Worm (Caenorhabditis elegans) whole organism, L4 larva: Measurements from ENCODE around the gene col-14.

Experiments used
- D1046.2 ChIP-seq: fragments of 200-800 bp; sonication (Bioruptor generic); IDR thresholded peaks from 2 replicates; pipeline ENCODE4 v1.3.6; 2022; ENCODE audit warnings: missing genetic modification characterization, missing compliant biosample characterization
- F10B5.3 ChIP-seq: sonication (generic microtip); optimal IDR thresholded peaks from 2 replicates; lab custom pipeline; 2016; ENCODE audit warnings: mild to moderate bottlenecking, missing genetic modification characterization, missing compliant biosample characterization
- F26F4.8 ChIP-seq: fragments of 200-800 bp; sonication (Bioruptor generic); conservative IDR thresholded peaks from 2 replicates; pipeline ENCODE4 v1.3.6; 2022; ENCODE audit warnings: missing genetic modification characterization, missing compliant biosample characterization
- F37D6.2 ChIP-seq: sonication (generic microtip); optimal IDR thresholded peaks from 2 replicates; lab custom pipeline; 2016; ENCODE audit warnings: mild to moderate bottlenecking, missing genetic modification characterization, missing compliant biosample characterization
- F49E8.2 ChIP-seq: sonication (generic microtip); optimal IDR thresholded peaks from 2 replicates; lab custom pipeline; 2016; ENCODE audit warnings: missing compliant biosample characterization, mild to moderate bottlenecking, missing genetic modification characterization, borderline replicate concordance
- R02D3.7 ChIP-seq: fragments of 150-350 bp; sonication (generic microtip); optimal IDR thresholded peaks from 3 replicates; lab custom pipeline; 2014; ENCODE audit warnings: missing biosample characterization, missing genetic modification characterization
- T20F7.1 ChIP-seq: fragments of 200-800 bp; sonication (Bioruptor generic); optimal IDR thresholded peaks from 2 replicates; lab custom pipeline; 2018; ENCODE audit warnings: mild to moderate bottlenecking, missing genetic modification characterization, missing compliant biosample characterization
- Y48G9A.11 ChIP-seq: fragments of 200-800 bp; sonication (Bioruptor generic); IDR thresholded peaks from 2 replicates; pipeline ENCODE4 v1.3.6; 2022; ENCODE audit warnings: missing genetic modification reagents, missing genetic modification characterization, missing compliant biosample characterization
- Y5F2A.4 ChIP-seq: fragments of 200-800 bp; sonication (Bioruptor generic); optimal IDR thresholded peaks from 2 replicates; lab custom pipeline; 2018; ENCODE audit warnings: mild to moderate bottlenecking, missing genetic modification characterization, missing compliant biosample characterization
- ceh-32 ChIP-seq: sonication (generic microtip); optimal IDR thresholded peaks from 2 replicates; lab custom pipeline; 2016; ENCODE audit warnings: mild to moderate bottlenecking, missing genetic modification characterization, missing compliant biosample characterization; ENCODE audit not compliant: poor library complexity
- ceh-44 ChIP-seq: fragments of 200-800 bp; sonication (Bioruptor generic); IDR thresholded peaks from 2 replicates; pipeline ENCODE4 v1.3.6; 2022; ENCODE audit warnings: missing genetic modification reagents, missing genetic modification characterization, missing compliant biosample characterization
- ceh-62 ChIP-seq: sonication (generic microtip); optimal IDR thresholded peaks from 2 replicates; lab custom pipeline; 2017; ENCODE audit warnings: missing biosample characterization, missing genetic modification characterization
- ceh-82 ChIP-seq: sonication (generic microtip); optimal IDR thresholded peaks from 2 replicates; lab custom pipeline; 2017; ENCODE audit warnings: missing biosample characterization, missing genetic modification characterization
- ces-1 ChIP-seq: fragments of 150-350 bp; sonication (generic microtip); optimal IDR thresholded peaks from 4 replicates; lab custom pipeline; 2014; ENCODE audit warnings: missing biosample characterization, missing genetic modification reagents, missing genetic modification characterization
- cey-2 ChIP-seq: sonication (generic microtip); optimal IDR thresholded peaks from 3 replicates; lab custom pipeline; 2017; ENCODE audit warnings: missing genetic modification characterization, mild to moderate bottlenecking, missing compliant biosample characterization, antibody characterized with exemption, borderline replicate concordance; ENCODE audit not compliant: insufficient read depth
- ctbp-1 ChIP-seq: fragments of 200-800 bp; sonication (Bioruptor generic); IDR thresholded peaks from 2 replicates; pipeline ENCODE4 v1.3.6; 2022; ENCODE audit warnings: missing genetic modification reagents, missing genetic modification characterization, missing compliant biosample characterization
- daf-12 ChIP-seq: fragments of 150-350 bp; optimal IDR thresholded peaks from 2 replicates; lab custom pipeline; 2014; ENCODE audit warnings: missing biosample characterization, missing genetic modification reagents, missing genetic modification characterization
- daf-16 ChIP-seq, 3 experiments: sonication (generic microtip); optimal IDR thresholded peaks; 2 replicates each; lab custom pipeline; 2016 to 2017; ENCODE audit warnings: missing genetic modification characterization in 3 of 3, missing genetic modification reagents in 3 of 3, mild to moderate bottlenecking in 2 of 3, missing compliant biosample characterization in 2 of 3, missing biosample characterization in 1 of 3, moderate library complexity in 1 of 3
- daf-19 ChIP-seq: fragments of 200-800 bp; sonication (Bioruptor generic); conservative IDR thresholded peaks from 2 replicates; pipeline ENCODE4 v1.3.6; 2022; ENCODE audit warnings: missing genetic modification characterization, missing compliant biosample characterization
- dmd-6 ChIP-seq: fragments of 200-800 bp; sonication (Bioruptor generic); IDR thresholded peaks from 2 replicates; pipeline ENCODE4 v1.3.6; 2022; ENCODE audit warnings: missing genetic modification reagents, missing genetic modification characterization, missing compliant biosample characterization
- dmd-8 ChIP-seq: fragments of 200-800 bp; sonication (Bioruptor generic); IDR thresholded peaks from 2 replicates; pipeline ENCODE4 v1.3.6; 2022; ENCODE audit warnings: missing genetic modification characterization, missing compliant biosample characterization
- duxl-1 ChIP-seq: sonication (generic microtip); optimal IDR thresholded peaks from 2 replicates; lab custom pipeline; 2016; ENCODE audit warnings: mild to moderate bottlenecking, missing genetic modification characterization, moderate library complexity, missing compliant biosample characterization; ENCODE audit not compliant: poor library complexity
- egl-43 ChIP-seq: fragments of 200-800 bp; sonication (Bioruptor generic); IDR thresholded peaks from 2 replicates; pipeline ENCODE4 v1.3.6; 2022; ENCODE audit warnings: missing genetic modification reagents, missing genetic modification characterization, missing compliant biosample characterization
- gei-8 ChIP-seq: fragments of 200-800 bp; sonication (Bioruptor generic); optimal IDR thresholded peaks from 2 replicates; lab custom pipeline; 2018; ENCODE audit warnings: mild to moderate bottlenecking, missing genetic modification characterization, missing compliant biosample characterization
- lin-1 ChIP-seq: fragments of 200-800 bp; sonication (Bioruptor generic); IDR thresholded peaks from 2 replicates; pipeline ENCODE4 v1.3.6; 2022; ENCODE audit warnings: missing genetic modification reagents, missing genetic modification characterization, missing compliant biosample characterization
- lin-15B ChIP-seq: fragments of 150-350 bp; sonication (generic microtip); optimal IDR thresholded peaks from 3 replicates; lab custom pipeline; 2014; ENCODE audit warnings: missing biosample characterization, missing genetic modification characterization
- lin-38 ChIP-seq: fragments of 200-800 bp; sonication (Bioruptor generic); IDR thresholded peaks from 2 replicates; pipeline ENCODE4 v1.3.6; 2022; ENCODE audit warnings: missing genetic modification reagents, missing genetic modification characterization, missing compliant biosample characterization
- madf-5 ChIP-seq, 2 experiments: fragments of 200-800 bp; sonication (Bioruptor generic); IDR thresholded peaks; 2 replicates each; pipeline ENCODE4 v1.3.6; 2022; ENCODE audit warnings: missing compliant biosample characterization in 2 of 2, missing genetic modification characterization in 2 of 2
- mdt-29 ChIP-seq: fragments of 200-800 bp; sonication (Bioruptor generic); IDR thresholded peaks from 2 replicates; pipeline ENCODE4 v1.3.6; 2022; ENCODE audit warnings: missing genetic modification reagents, missing genetic modification characterization, missing compliant biosample characterization
- mep-1 ChIP-seq: fragments of 150-350 bp; sonication (generic microtip); optimal IDR thresholded peaks from 3 replicates; lab custom pipeline; 2014; ENCODE audit warnings: missing biosample characterization, missing genetic modification characterization
- mes-2 ChIP-seq: sonication (generic microtip); optimal IDR thresholded peaks from 2 replicates; lab custom pipeline; 2016; ENCODE audit warnings: missing genotype, mild to moderate bottlenecking, missing genetic modification characterization, missing compliant biosample characterization; ENCODE audit not compliant: poor library complexity, severe bottlenecking
- mxl-2 ChIP-seq: fragments of 200-800 bp; sonication (Bioruptor generic); conservative IDR thresholded peaks from 2 replicates; pipeline ENCODE4 v1.3.6; 2022; ENCODE audit warnings: missing genetic modification reagents, missing genetic modification characterization, missing compliant biosample characterization
- nhr-10 ChIP-seq: fragments of 150-350 bp; optimal IDR thresholded peaks from 2 replicates; lab custom pipeline; 2014; ENCODE audit warnings: missing biosample characterization, missing genetic modification characterization
- nhr-11 ChIP-seq: fragments of 150-350 bp; optimal IDR thresholded peaks from 2 replicates; lab custom pipeline; 2014; ENCODE audit warnings: missing biosample characterization, missing genetic modification characterization
- nhr-237 ChIP-seq: sonication (generic microtip); optimal IDR thresholded peaks from 2 replicates; lab custom pipeline; 2017; ENCODE audit warnings: missing biosample characterization, missing genetic modification characterization
- nhr-25 ChIP-seq: sonication (generic microtip); optimal IDR thresholded peaks from 2 replicates; lab custom pipeline; 2017; ENCODE audit warnings: missing genetic modification characterization, mild to moderate bottlenecking, missing compliant biosample characterization, antibody characterized with exemption, moderate library complexity, borderline replicate concordance; ENCODE audit not compliant: insufficient read depth
- nhr-41 ChIP-seq: fragments of 200-800 bp; sonication (Bioruptor generic); IDR thresholded peaks from 2 replicates; pipeline ENCODE4 v1.3.6; 2022; ENCODE audit warnings: missing genetic modification reagents, missing genetic modification characterization, missing compliant biosample characterization
- nhr-42 ChIP-seq: fragments of 200-800 bp; sonication (Bioruptor generic); IDR thresholded peaks from 2 replicates; pipeline ENCODE4 v1.3.6; 2022; ENCODE audit warnings: missing genetic modification characterization, missing compliant biosample characterization
- nhr-48 ChIP-seq: sonication (generic microtip); optimal IDR thresholded peaks from 2 replicates; lab custom pipeline; 2016; ENCODE audit warnings: mild to moderate bottlenecking, missing genetic modification characterization, missing compliant biosample characterization
- nhr-77 ChIP-seq: fragments of 150-350 bp; optimal IDR thresholded peaks from 2 replicates; lab custom pipeline; 2014; ENCODE audit warnings: missing biosample characterization, missing genetic modification characterization
- saeg-2 ChIP-seq: fragments of 200-800 bp; sonication (Bioruptor generic); IDR thresholded peaks from 2 replicates; pipeline ENCODE4 v1.3.6; 2022; ENCODE audit warnings: missing genetic modification reagents, missing genetic modification characterization, missing compliant biosample characterization
- sdz-12 ChIP-seq: fragments of 200-800 bp; sonication (Bioruptor generic); optimal IDR thresholded peaks from 2 replicates; lab custom pipeline; 2018; ENCODE audit warnings: mild to moderate bottlenecking, missing genetic modification characterization, missing compliant biosample characterization
- skn-1 ChIP-seq: fragments of 150-350 bp; optimal IDR thresholded peaks from 2 replicates; lab custom pipeline; 2014; ENCODE audit warnings: missing biosample characterization, missing genetic modification characterization
- snpc-1.2 ChIP-seq: fragments of 200-800 bp; sonication (Bioruptor generic); IDR thresholded peaks from 2 replicates; pipeline ENCODE4 v1.3.6; 2022; ENCODE audit warnings: missing genetic modification reagents, missing genetic modification characterization, missing compliant biosample characterization
- spr-3 ChIP-seq: fragments of 200-800 bp; sonication (Bioruptor generic); optimal IDR thresholded peaks from 2 replicates; lab custom pipeline; 2018; ENCODE audit warnings: mild to moderate bottlenecking, missing genetic modification characterization, missing compliant biosample characterization
- tag-97 ChIP-seq: fragments of 200-800 bp; sonication (Bioruptor generic); IDR thresholded peaks from 2 replicates; pipeline ENCODE4 v1.3.6; 2022; ENCODE audit warnings: missing genetic modification characterization, missing compliant biosample characterization
- unc-130 ChIP-seq: sonication (generic microtip); optimal IDR thresholded peaks from 2 replicates; lab custom pipeline; 2016; ENCODE audit warnings: missing genetic modification reagents, missing genetic modification characterization, missing compliant biosample characterization
- unc-62 ChIP-seq, 3 experiments: fragments of 150-350 bp in 1 of 3; sonication (generic microtip); optimal IDR thresholded peaks in 2 of 3; peaks in 1 of 3; 1 replicate in 1 of 3; 2 replicates in 2 of 3; lab custom pipeline; 2014 to 2017; ENCODE audit warnings: missing biosample characterization in 3 of 3, missing genetic modification characterization in 3 of 3, missing genetic modification reagents in 3 of 3, missing genotype in 1 of 3
- vab-7 ChIP-seq: fragments of 200-800 bp; sonication (Bioruptor generic); IDR thresholded peaks from 2 replicates; pipeline ENCODE4 v1.3.6; 2022; ENCODE audit warnings: missing genetic modification reagents, missing genetic modification characterization, missing compliant biosample characterization
- zag-1 ChIP-seq: fragments of 150-350 bp; optimal IDR thresholded peaks from 2 replicates; lab custom pipeline; 2014; ENCODE audit warnings: missing biosample characterization, missing genetic modification characterization

col-14 gene

DNA sequence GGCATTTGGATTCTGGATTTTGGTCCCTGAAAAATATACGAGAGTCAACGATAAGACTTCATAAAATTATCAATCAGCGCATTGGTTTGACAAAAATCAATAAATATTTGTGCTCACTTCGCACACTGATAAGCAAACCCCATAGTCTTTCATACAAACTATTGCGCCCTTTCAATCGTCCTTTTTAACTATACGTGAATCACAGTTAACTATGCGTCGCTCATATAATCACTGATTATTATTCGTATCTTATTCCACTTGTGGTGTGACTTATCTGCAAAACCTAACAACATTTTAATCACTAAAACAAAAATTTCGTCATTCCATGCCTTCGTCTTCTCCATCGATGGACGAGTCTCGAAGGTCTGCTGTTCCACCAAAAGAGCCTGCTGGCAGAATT, 42.4 kb upstream of the col-14 start, which contains the start of gene nhr-8:
TSS of gene nhr-8 (plus strand) at position 160 of the 400 bp plus-strand sequence.
- TF ChIP-seq nhr-11 (tag; lab: Kevin White, UChicago) (no peak), R02D3.7 (tag; lab: Kevin White, UChicago) (no peak), tag-97 (no peak), ctbp-1 (GFP tag; lab: Robert Waterston, UW) (no peak), unc-130 (no peak), nhr-25 (no peak), unc-62 (GFP tag; optimal IDR thresholded peaks at IDR 0.05 in 1 of 2; lab: Kevin White, UChicago) (no peak), unc-62 (tag; optimal IDR thresholded peaks at IDR 0.05; lab: Kevin White, UChicago) (no peak), ceh-62 (tag; lab: Kevin White, UChicago) (no peak), mes-2 (tag; lab: Kevin White, UChicago) (peak; percentile 17), spr-3 (GFP tag; lab: Kevin White, UChicago) (no peak), ceh-44 (GFP tag; lab: Robert Waterston, UW) (no peak), nhr-48 (peak; percentile 15), cey-2 (tag; lab: Kevin White, UChicago) (no peak), sdz-12 (no peak), vab-7 (GFP tag; lab: Robert Waterston, UW) (no peak), egl-43 (GFP tag; lab: Robert Waterston, UW) (no peak), mxl-2 (GFP tag; lab: Robert Waterston, UW) (no peak), ceh-32 (no peak), madf-5 (GFP tag; IDR thresholded peaks at IDR 0.05; lab: Robert Waterston, UW) (no peak), lin-1 (GFP tag; lab: Robert Waterston, UW) (peak; percentile 67), F37D6.2 (tag; lab: Kevin White, UChicago) (no peak), mep-1 (tag; lab: Kevin White, UChicago) (peak; percentile 54), nhr-77 (tag; lab: Kevin White, UChicago) (peak; percentile 63), gei-8 (GFP tag; lab: Kevin White, UChicago) (no peak), duxl-1 (tag; lab: Kevin White, UChicago) (no peak), daf-16 (GFP tag; optimal IDR thresholded peaks at IDR 0.05; lab: Kevin White, UChicago) (no peak), daf-16 (tag; optimal IDR thresholded peaks at IDR 0.05; lab: Kevin White, UChicago) (peak; percentile 80), snpc-1.2 (no peak), nhr-10 (tag; lab: Kevin White, UChicago) (no peak), F26F4.8 (GFP tag; lab: Robert Waterston, UW) (no peak), daf-12 (tag; lab: Kevin White, UChicago) (no peak), mdt-29 (GFP tag; lab: Robert Waterston, UW) (no peak), skn-1 (tag; lab: Kevin White, UChicago) (no peak), nhr-42 (GFP tag; lab: Robert Waterston, UW) (no peak), F10B5.3 (tag; lab: Kevin White, UChicago) (no peak), dmd-8 (GFP tag; lab: Robert Waterston, UW) (no peak), ces-1 (GFP tag; lab: Kevin White, UChicago) (no peak), Y48G9A.11 (GFP tag; lab: Robert Waterston, UW) (no peak), saeg-2 (0 out of 2 replicates have a peak, but pooled peaks have one; percentile 29), F49E8.2 (tag; lab: Kevin White, UChicago) (no peak), lin-15B (no peak), D1046.2 (GFP tag; lab: Robert Waterston, UW) (no peak), T20F7.1 (peak; percentile 51), zag-1 (tag; lab: Kevin White, UChicago) (no peak), Y5F2A.4 (no peak), nhr-237 (tag; lab: Kevin White, UChicago) (no peak), ceh-82 (no peak), lin-38 (GFP tag; lab: Robert Waterston, UW) (peak; percentile 50), dmd-6 (peak; percentile 92), nhr-41 (GFP tag; lab: Robert Waterston, UW) (no peak), daf-19 (GFP tag; lab: Robert Waterston, UW) (no peak)
